Fruit fly (Drosophila melanogaster): ENCODE measurements around the gene CG10747.
A peak's percentile ranks its signal among the peaks of the same experiment; 100 is the strongest.

DNA sequence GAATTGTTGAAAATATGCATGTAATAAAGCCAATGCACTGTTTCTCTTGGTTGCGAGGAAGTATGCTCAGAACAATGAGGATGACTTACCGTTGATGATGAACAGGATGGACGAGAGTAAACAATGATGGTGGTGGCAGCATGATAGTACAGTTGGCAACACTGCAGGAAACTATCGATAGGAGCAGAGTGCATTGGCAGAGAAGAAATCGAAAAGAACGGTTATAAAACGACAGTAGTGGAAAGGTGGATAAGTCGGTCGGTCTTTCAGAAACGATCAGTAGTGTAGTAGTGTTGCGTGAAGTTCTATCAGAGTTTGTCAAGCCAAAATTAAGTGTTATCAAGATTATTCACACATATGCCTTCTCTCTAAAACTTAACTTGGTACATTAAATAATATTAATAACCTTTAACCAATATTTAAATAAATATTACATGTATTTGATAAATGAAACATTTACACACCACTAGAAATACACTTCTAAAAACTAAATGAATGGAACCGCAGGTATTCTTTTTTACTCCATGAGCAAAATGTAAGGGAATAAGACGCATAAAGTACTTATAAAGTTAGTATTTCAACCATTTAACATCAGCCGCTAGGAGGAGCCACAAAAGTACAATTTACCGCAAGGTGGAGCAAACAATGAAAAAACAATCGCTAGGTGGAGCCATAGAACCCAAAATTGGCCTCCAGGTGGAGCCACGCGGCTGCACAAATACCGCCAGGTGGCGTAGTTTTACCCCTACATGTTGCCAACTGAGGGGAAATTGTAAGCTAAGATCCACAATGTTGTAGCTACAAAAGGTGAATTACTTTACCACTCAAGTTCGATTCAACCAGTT, 29.5 kb upstream of the CG10747 start:
- TF ChIP-seq CG8478 (optimal IDR thresholded peaks at IDR 0.05) (no peak), CTCF (optimal IDR thresholded peaks at IDR 0.05) (peak; percentile 100)

All from S2 (cell line).